Worm (Caenorhabditis elegans) whole organism, L1 larva: ENCODE data around the gene pud-3.

Experiments used
- ceh-82 ChIP-seq, 3 experiments: fragments of 150-350 bp in 1 of 3; sonication (generic microtip) in 2 of 3; optimal IDR thresholded peaks; 2 replicates each; lab custom pipeline; 2014 to 2017; ENCODE audit warnings: missing biosample characterization in 3 of 3, missing genetic modification characterization in 3 of 3
- ceh-90 ChIP-seq: sonication (generic microtip); optimal IDR thresholded peaks from 2 replicates; lab custom pipeline; 2016; ENCODE audit warnings: missing genetic modification characterization, missing compliant biosample characterization
- dpl-1 ChIP-seq, 3 experiments: fragments of 150-350 bp in 2 of 3; sonication (generic microtip) in 1 of 3; optimal IDR thresholded peaks; 2 replicates each; lab custom pipeline; 2014 to 2017; ENCODE audit warnings: missing biosample characterization in 3 of 3, missing genetic modification characterization in 3 of 3, missing genetic modification reagents in 3 of 3
- egl-27 ChIP-seq, 2 experiments: fragments of 150-350 bp in 1 of 2; sonication (generic microtip); optimal IDR thresholded peaks; 3 replicates each; lab custom pipeline; 2017 to 2018; ENCODE audit warnings: missing biosample characterization in 2 of 2, missing genetic modification characterization in 2 of 2, missing genetic modification reagents in 2 of 2
- mdl-1 ChIP-seq, 2 experiments: fragments of 150-350 bp; optimal IDR thresholded peaks; 2 replicates each; lab custom pipeline; 2014 to 2017; ENCODE audit warnings: missing biosample characterization in 2 of 2, missing genetic modification characterization in 2 of 2, inconsistent platforms in 1 of 2
- nhr-19 ChIP-seq: fragments of 200-800 bp; sonication (Bioruptor generic); conservative IDR thresholded peaks from 2 replicates; pipeline ENCODE4 v1.3.6; 2022; ENCODE audit warnings: missing genetic modification characterization, missing compliant biosample characterization
- nhr-28 ChIP-seq: fragments of 150-350 bp; optimal IDR thresholded peaks from 2 replicates; lab custom pipeline; 2014; ENCODE audit warnings: missing biosample characterization, missing genetic modification characterization
- nhr-77 ChIP-seq: fragments of 150-350 bp; optimal IDR thresholded peaks from 2 replicates; lab custom pipeline; 2014; ENCODE audit warnings: missing biosample characterization, missing genetic modification characterization
- tbx-2 ChIP-seq: sonication (generic microtip); optimal IDR thresholded peaks from 2 replicates; lab custom pipeline; 2016; ENCODE audit warnings: missing genetic modification characterization, missing compliant biosample characterization

DNA sequence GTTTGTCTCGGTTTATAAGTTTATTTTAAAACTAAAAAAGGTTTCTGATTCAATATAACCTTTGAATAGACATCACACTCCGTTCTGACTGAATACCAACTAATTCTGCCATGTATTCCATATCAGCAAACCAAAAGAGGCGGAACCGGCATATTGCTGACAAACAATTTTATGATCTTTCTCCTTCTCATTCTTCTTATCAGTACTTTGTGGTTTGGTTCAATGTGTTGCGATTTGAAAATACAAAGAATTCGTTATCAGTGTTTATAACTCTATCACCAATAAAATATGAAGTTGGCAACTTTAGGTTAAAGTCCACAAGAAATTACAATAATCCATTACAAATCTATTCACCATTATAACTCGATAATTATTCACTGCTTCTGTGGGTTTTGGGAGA, 692 bp downstream of the pud-3 start:
- TF ChIP-seq ceh-82 (tag; optimal IDR thresholded peaks at IDR 0.05; lab: Kevin White, UChicago) (no peak), nhr-19 (no peak), nhr-77 (tag; lab: Kevin White, UChicago) (no peak), nhr-28 (tag; lab: Kevin White, UChicago) (no peak), dpl-1 (GFP tag; optimal IDR thresholded peaks at IDR 0.05; lab: Kevin White, UChicago) (no peak), egl-27 (tag; optimal IDR thresholded peaks at IDR 0.05; lab: Kevin White, UChicago) (no peak), tbx-2 (tag; lab: Kevin White, UChicago) (no peak), ceh-90 (no peak), mdl-1 (tag; optimal IDR thresholded peaks at IDR 0.05; lab: Kevin White, UChicago) (no peak)
